Worm (Caenorhabditis elegans): ENCODE data around the gene dct-19.

ce11 chrIV:12975981-12976380 lies 33.2 kb downstream of the dct-19 start, which contains the start of gene dod-17:
- TF ChIP-seq ets-4 (tag; optimal IDR thresholded peaks at IDR 0.05) = no peak
- no peak for TF ChIP-seq ama-1 (optimal IDR thresholded peaks at IDR 0.05)
- no peak for TF ChIP-seq C38D4.7 (GFP tag; optimal IDR thresholded peaks at IDR 0.05)

Data from whole organism, late embryonic.